Worm (Caenorhabditis elegans) whole organism, L1 larva: ENCODE data around the gene C54D10.9.

Source experiments
- Y116A8C.19 ChIP-seq: sonication (generic microtip); optimal IDR thresholded peaks from 2 replicates; lab custom pipeline; 2016; ENCODE audit warnings: missing compliant biosample characterization, missing genetic modification characterization, borderline replicate concordance
- ama-1 ChIP-seq: fragments of 150-350 bp; optimal IDR thresholded peaks from 2 replicates; lab custom pipeline; 2014
- ceh-88 ChIP-seq: fragments of 200-800 bp; sonication (Bioruptor generic); IDR thresholded peaks from 2 replicates; pipeline ENCODE4 v1.3.6; 2022; ENCODE audit warnings: missing genetic modification characterization, missing compliant biosample characterization
- ceh-90 ChIP-seq: sonication (generic microtip); optimal IDR thresholded peaks from 2 replicates; lab custom pipeline; 2016; ENCODE audit warnings: missing genetic modification characterization, missing compliant biosample characterization
- dpl-1 ChIP-seq, 3 experiments: fragments of 150-350 bp in 2 of 3; sonication (generic microtip) in 1 of 3; optimal IDR thresholded peaks; 2 replicates each; lab custom pipeline; 2014 to 2017; ENCODE audit warnings: missing biosample characterization in 3 of 3, missing genetic modification characterization in 3 of 3, missing genetic modification reagents in 3 of 3
- fkh-10 ChIP-seq: sonication (generic microtip); optimal IDR thresholded peaks from 2 replicates; lab custom pipeline; 2017; ENCODE audit warnings: missing biosample characterization, missing genetic modification reagents, missing genetic modification characterization
- fkh-4 ChIP-seq: sonication (generic microtip); optimal IDR thresholded peaks from 2 replicates; lab custom pipeline; 2016; ENCODE audit warnings: missing compliant biosample characterization, missing genetic modification characterization, borderline replicate concordance
- fos-1 ChIP-seq: fragments of 150-350 bp; optimal IDR thresholded peaks from 2 replicates; lab custom pipeline; 2014; ENCODE audit warnings: missing biosample characterization, missing genetic modification characterization
- lin-35 ChIP-seq, 2 experiments: fragments of 150-350 bp; optimal IDR thresholded peaks; 2 replicates each; lab custom pipeline; 2014; ENCODE audit warnings: missing biosample characterization in 2 of 2, missing genetic modification characterization in 2 of 2, missing genetic modification reagents in 2 of 2
- lin-39 ChIP-seq: fragments of 150-350 bp; optimal IDR thresholded peaks from 2 replicates; lab custom pipeline; 2014; ENCODE audit warnings: missing biosample characterization, missing genetic modification reagents, missing genetic modification characterization
- nhr-20 ChIP-seq: sonication (generic microtip); optimal IDR thresholded peaks from 2 replicates; lab custom pipeline; 2016; ENCODE audit warnings: mild to moderate bottlenecking, missing genetic modification characterization, missing compliant biosample characterization
- nhr-76 ChIP-seq: sonication (generic microtip); optimal IDR thresholded peaks from 2 replicates; lab custom pipeline; 2017; ENCODE audit warnings: missing biosample characterization, missing genetic modification characterization
- unc-62 ChIP-seq: fragments of 150-350 bp; optimal IDR thresholded peaks from 2 replicates; lab custom pipeline; 2014; ENCODE audit warnings: missing biosample characterization, missing genetic modification reagents, missing genetic modification characterization

ce11 chrV:12432111-12432510 lies 14.8 kb upstream of the C54D10.9 start, which contains the start of gene C54D10.13:
- no peak for TF ChIP-seq fos-1 (tag; lab: Kevin White, UChicago)
- no peak for TF ChIP-seq fkh-4 (tag; lab: Kevin White, UChicago)
- no peak for TF ChIP-seq Y116A8C.19 (tag; lab: Kevin White, UChicago)
- no peak for TF ChIP-seq unc-62 (GFP tag; lab: Kevin White, UChicago)
- TF ChIP-seq fkh-10 (GFP tag; lab: Kevin White, UChicago), result no peak
- TF ChIP-seq lin-35 (GFP tag; optimal IDR thresholded peaks at IDR 0.05; lab: Kevin White, UChicago), result no peak
- no peak for TF ChIP-seq dpl-1 (GFP tag; optimal IDR thresholded peaks at IDR 0.05; lab: Kevin White, UChicago)
- no peak for TF ChIP-seq ceh-88 (GFP tag; lab: Robert Waterston, UW)
- TF ChIP-seq nhr-20 (tag; lab: Kevin White, UChicago), result no peak
- TF ChIP-seq ceh-90 (tag; lab: Kevin White, UChicago), result no peak
- TF ChIP-seq lin-39 (tag; lab: Kevin White, UChicago), result no peak
- TF ChIP-seq ama-1 (lab: Kevin White, UChicago), result no peak
- no peak for TF ChIP-seq nhr-76 (tag; lab: Kevin White, UChicago)
